Worm (Caenorhabditis elegans) whole organism, L2 larva: ENCODE data around the gene T16D1.1.

ENCODE experiments used
- ceh-82 ChIP-seq: fragments of 150-350 bp; optimal IDR thresholded peaks from 2 replicates; lab custom pipeline; 2014; ENCODE audit warnings: missing biosample characterization, missing genetic modification characterization
- nhr-77 ChIP-seq: fragments of 150-350 bp; optimal IDR thresholded peaks from 2 replicates; lab custom pipeline; 2014; ENCODE audit warnings: missing biosample characterization, missing genetic modification characterization
- zag-1 ChIP-seq: fragments of 150-350 bp; optimal IDR thresholded peaks from 2 replicates; lab custom pipeline; 2014; ENCODE audit warnings: missing biosample characterization, missing genetic modification characterization

DNA sequence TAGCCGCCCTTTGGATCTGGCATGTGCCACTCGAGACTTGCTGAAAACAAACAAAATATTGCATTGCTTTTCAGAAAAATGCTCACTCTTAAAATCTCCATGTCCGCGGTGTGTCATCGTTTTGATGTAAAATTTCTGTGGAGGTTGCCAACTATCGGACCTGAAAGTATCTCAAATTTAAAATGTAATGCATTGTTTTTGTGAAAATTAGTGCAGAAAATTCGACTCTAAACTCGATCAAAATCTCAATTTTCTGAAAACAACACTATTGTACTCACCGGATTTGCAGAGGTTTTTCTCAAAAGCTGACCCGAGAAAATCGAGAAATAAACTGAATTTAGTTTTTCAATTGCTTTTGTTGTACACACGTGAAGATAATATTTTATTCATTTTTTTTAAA lies at the start of gene T16D1.1:
- no peak for TF ChIP-seq ceh-82 (tag; lab: Kevin White, UChicago)
- TF ChIP-seq nhr-77 (tag; lab: Kevin White, UChicago), result no peak
- no peak for TF ChIP-seq zag-1 (tag; lab: Kevin White, UChicago)
